Worm (Caenorhabditis elegans) whole organism, L4 larva: Measurements from ENCODE around the gene chil-24.
"Not testable (repeated sequence)": the region's sequence is repeated elsewhere in the genome, so short reads cannot be mapped to it uniquely, and the experiment has no call there.

Source experiments
- F44E2.7 ChIP-seq: fragments of 200-800 bp; sonication (Bioruptor generic); IDR thresholded peaks from 2 replicates; pipeline ENCODE4 v2.1.2; 2022; ENCODE audit warnings: missing genetic modification characterization, missing compliant biosample characterization
- T20F7.1 ChIP-seq: fragments of 200-800 bp; sonication (Bioruptor generic); optimal IDR thresholded peaks from 2 replicates; lab custom pipeline; 2018; ENCODE audit warnings: mild to moderate bottlenecking, missing genetic modification characterization, missing compliant biosample characterization
- ZK337.2 ChIP-seq: fragments of 200-800 bp; sonication (Bioruptor generic); IDR thresholded peaks from 2 replicates; pipeline ENCODE4 v1.3.6; 2022; ENCODE audit warnings: missing genetic modification reagents, missing genetic modification characterization, missing compliant biosample characterization
- arid-1 ChIP-seq: fragments of 200-800 bp; sonication (Bioruptor generic); conservative IDR thresholded peaks from 2 replicates; pipeline ENCODE4 v1.3.6; 2022; ENCODE audit warnings: missing genetic modification reagents, missing genetic modification characterization, missing compliant biosample characterization
- fos-1 ChIP-seq: fragments of 150-350 bp; optimal IDR thresholded peaks from 2 replicates; lab custom pipeline; 2014; ENCODE audit warnings: missing biosample characterization, missing genetic modification characterization
- hlh-11 ChIP-seq: fragments of 200-800 bp; sonication (Bioruptor generic); optimal IDR thresholded peaks from 2 replicates; lab custom pipeline; 2018; ENCODE audit warnings: mild to moderate bottlenecking, missing genetic modification characterization, missing compliant biosample characterization
- jun-1 ChIP-seq: fragments of 150-350 bp; optimal IDR thresholded peaks from 2 replicates; lab custom pipeline; 2014; ENCODE audit warnings: missing biosample characterization, missing genetic modification reagents, missing genetic modification characterization
- lin-15B ChIP-seq: fragments of 150-350 bp; sonication (generic microtip); optimal IDR thresholded peaks from 3 replicates; lab custom pipeline; 2014; ENCODE audit warnings: missing biosample characterization, missing genetic modification characterization
- lin-29 ChIP-seq: fragments of 200-800 bp; sonication (Bioruptor generic); IDR thresholded peaks from 2 replicates; pipeline ENCODE4 v1.3.6; 2022; ENCODE audit warnings: missing genetic modification reagents, missing genetic modification characterization, missing compliant biosample characterization
- lin-38 ChIP-seq: fragments of 200-800 bp; sonication (Bioruptor generic); IDR thresholded peaks from 2 replicates; pipeline ENCODE4 v1.3.6; 2022; ENCODE audit warnings: missing genetic modification reagents, missing genetic modification characterization, missing compliant biosample characterization
- lin-39 ChIP-seq: fragments of 150-350 bp; optimal IDR thresholded peaks from 2 replicates; lab custom pipeline; 2014; ENCODE audit warnings: missing biosample characterization, missing genetic modification reagents, missing genetic modification characterization
- lir-3 ChIP-seq: sonication (generic microtip); optimal IDR thresholded peaks from 2 replicates; lab custom pipeline; 2016; ENCODE audit warnings: mild to moderate bottlenecking, missing genetic modification characterization, missing compliant biosample characterization
- mdl-1 ChIP-seq, 2 experiments: fragments of 150-350 bp in 1 of 2; sonication (generic microtip) in 1 of 2; optimal IDR thresholded peaks; 2 replicates each; lab custom pipeline; 2014 to 2017; ENCODE audit warnings: missing biosample characterization in 2 of 2, missing genetic modification characterization in 2 of 2
- mxl-2 ChIP-seq: fragments of 200-800 bp; sonication (Bioruptor generic); conservative IDR thresholded peaks from 2 replicates; pipeline ENCODE4 v1.3.6; 2022; ENCODE audit warnings: missing genetic modification reagents, missing genetic modification characterization, missing compliant biosample characterization
- mxl-3 ChIP-seq: fragments of 200-800 bp; sonication (Bioruptor generic); optimal IDR thresholded peaks from 2 replicates; lab custom pipeline; 2018; ENCODE audit warnings: mild to moderate bottlenecking, missing genetic modification characterization, missing compliant biosample characterization
- nhr-41 ChIP-seq: fragments of 200-800 bp; sonication (Bioruptor generic); IDR thresholded peaks from 2 replicates; pipeline ENCODE4 v1.3.6; 2022; ENCODE audit warnings: missing genetic modification reagents, missing genetic modification characterization, missing compliant biosample characterization
- nhr-6 ChIP-seq: fragments of 150-350 bp; optimal IDR thresholded peaks from 2 replicates; lab custom pipeline; 2014; ENCODE audit warnings: missing biosample characterization, missing genetic modification characterization
- rbr-2 ChIP-seq: sonication (generic microtip); optimal IDR thresholded peaks from 2 replicates; lab custom pipeline; 2016; ENCODE audit warnings: missing genotype, missing genetic modification characterization, missing compliant biosample characterization
- saeg-2 ChIP-seq: fragments of 200-800 bp; sonication (Bioruptor generic); IDR thresholded peaks from 2 replicates; pipeline ENCODE4 v1.3.6; 2022; ENCODE audit warnings: missing genetic modification reagents, missing genetic modification characterization, missing compliant biosample characterization
- spr-1 ChIP-seq: sonication (generic microtip); optimal IDR thresholded peaks from 2 replicates; lab custom pipeline; 2016; ENCODE audit warnings: mild to moderate bottlenecking, missing genetic modification characterization, missing compliant biosample characterization
- tra-1 ChIP-seq: fragments of 200-800 bp; sonication (Bioruptor generic); IDR thresholded peaks from 2 replicates; pipeline ENCODE4 v1.3.6; 2022; ENCODE audit warnings: missing genetic modification reagents, missing genetic modification characterization, missing compliant biosample characterization
- unc-130 ChIP-seq: sonication (generic microtip); optimal IDR thresholded peaks from 2 replicates; lab custom pipeline; 2016; ENCODE audit warnings: missing genetic modification reagents, missing genetic modification characterization, missing compliant biosample characterization
- unc-62 ChIP-seq, 3 experiments: fragments of 150-350 bp in 1 of 3; sonication (generic microtip); optimal IDR thresholded peaks in 2 of 3; peaks in 1 of 3; 1 replicate in 1 of 3; 2 replicates in 2 of 3; lab custom pipeline; 2014 to 2017; ENCODE audit warnings: missing biosample characterization in 3 of 3, missing genetic modification characterization in 3 of 3, missing genetic modification reagents in 3 of 3, missing genotype in 1 of 3
- zip-11 ChIP-seq: fragments of 200-800 bp; sonication (Bioruptor generic); IDR thresholded peaks from 2 replicates; pipeline ENCODE4 v1.3.6; 2022; ENCODE audit warnings: missing genetic modification characterization, missing compliant biosample characterization

chil-24 gene

ce11 chrII:3126741-3127140 lies 2.2 kb upstream of the chil-24 start, which contains the start of gene ins-31:
ins-31 (plus strand) TSS chrII:3127041.
- TF ChIP-seq lin-15B (tag; lab: Kevin White, UChicago); arid-1; mxl-3 (GFP tag; lab: Kevin White, UChicago): not testable (repeated sequence)

DNA sequence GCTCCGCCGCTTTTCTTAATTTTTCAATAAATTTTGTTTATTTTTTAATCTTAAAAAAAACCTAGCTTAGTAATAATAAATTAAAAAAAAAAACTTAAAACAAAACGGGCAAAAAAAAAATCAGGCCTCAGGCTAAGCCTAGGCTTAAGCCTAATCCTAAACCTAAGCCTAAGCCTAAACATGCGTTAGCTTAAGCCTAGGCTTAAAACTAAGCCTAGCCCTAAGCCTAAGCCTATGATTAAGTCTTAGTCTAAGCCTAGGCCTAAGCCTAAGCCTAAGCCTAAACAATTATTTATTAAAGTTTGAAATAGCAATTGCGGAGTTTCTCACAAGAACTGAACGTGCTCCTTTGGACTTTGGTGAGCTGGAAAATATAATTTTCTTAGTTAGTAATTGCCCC lies 6.3 kb downstream of the chil-24 start:
- TF ChIP-seq zip-11 (GFP tag; lab: Robert Waterston, UW) (no peak), lin-39 (tag; lab: Kevin White, UChicago) (no peak), nhr-41 (GFP tag; lab: Robert Waterston, UW) (no peak), lir-3 (tag; lab: Kevin White, UChicago) (no peak), nhr-6 (tag; lab: Kevin White, UChicago) (no peak), lin-29 (GFP tag; lab: Robert Waterston, UW) (no peak), spr-1 (tag; lab: Kevin White, UChicago) (no peak), lin-15B (tag; lab: Kevin White, UChicago) (no peak), T20F7.1 (GFP tag; lab: Kevin White, UChicago) (no peak), rbr-2 (tag; lab: Kevin White, UChicago) (no peak), lin-38 (GFP tag; lab: Robert Waterston, UW) (no peak)

ce11 chrII:3137804-3138203 lies 8.8 kb downstream of the chil-24 start, which contains the start of gene sri-54:
sri-54 (minus strand) TSS chrII:3137904.
- TF ChIP-seq unc-130 (GFP tag; lab: Kevin White, UChicago) (no peak), hlh-11 (tag; lab: Kevin White, UChicago) (no peak), mxl-2 (GFP tag; lab: Robert Waterston, UW) (no peak)

- not testable (repeated sequence) for TF ChIP-seq tra-1 (GFP tag; lab: Robert Waterston, UW); mdl-1 (tag; optimal IDR thresholded peaks at IDR 0.05; lab: Kevin White, UChicago); jun-1 (tag; lab: Kevin White, UChicago)
- TF ChIP-seq, all 104 proteins: peak for 0; not testable (repeated sequence) for 104
These were observed 13.9 kb downstream of the chil-24 start, which contains the start of gene sri-42 for ce11 chrII:3142855-3143254. sri-42 (minus strand) TSS chrII:3142955.

ce11 chrII:3144552-3144951 lies 15.6 kb downstream of the chil-24 start, which contains the start of gene sri-43:
sri-43 (minus strand) TSS chrII:3144652.
- TF ChIP-seq ZK337.2; spr-1 (tag; lab: Kevin White, UChicago); saeg-2: not testable (repeated sequence)
- TF ChIP-seq, all 104 proteins: peak for 0; not testable (repeated sequence) for 104

DNA sequence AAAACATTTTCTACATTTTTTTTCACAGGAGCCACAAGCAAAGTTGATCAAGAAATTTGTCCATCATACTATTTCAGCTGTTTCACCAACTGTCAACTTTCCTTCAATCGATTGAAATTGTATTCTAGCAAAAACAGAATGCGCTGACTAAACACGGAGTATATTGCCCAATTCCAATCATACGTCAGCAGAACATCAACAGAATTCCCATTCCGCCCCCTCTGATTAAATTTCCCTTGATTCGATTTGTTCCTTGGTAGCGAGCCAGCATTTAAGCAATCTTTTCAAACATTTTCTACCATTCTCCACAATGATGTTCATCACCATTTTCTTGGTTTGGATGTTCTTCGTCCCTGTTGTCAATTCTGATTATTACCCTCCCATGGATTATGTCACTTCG lies 16.9 kb downstream of the chil-24 start, which contains the start of gene T10D4.15:
Gene T10D4.15 (plus strand): TSS at position 301 of the 400 bp plus-strand sequence.
- TF ChIP-seq unc-62 (GFP tag; optimal IDR thresholded peaks at IDR 0.05 in 1 of 2; lab: Kevin White, UChicago) (peak in 1 of 2 experiments; percentile 45), unc-62 (tag; optimal IDR thresholded peaks at IDR 0.05; lab: Kevin White, UChicago) (no peak), F44E2.7 (no peak)

DNA sequence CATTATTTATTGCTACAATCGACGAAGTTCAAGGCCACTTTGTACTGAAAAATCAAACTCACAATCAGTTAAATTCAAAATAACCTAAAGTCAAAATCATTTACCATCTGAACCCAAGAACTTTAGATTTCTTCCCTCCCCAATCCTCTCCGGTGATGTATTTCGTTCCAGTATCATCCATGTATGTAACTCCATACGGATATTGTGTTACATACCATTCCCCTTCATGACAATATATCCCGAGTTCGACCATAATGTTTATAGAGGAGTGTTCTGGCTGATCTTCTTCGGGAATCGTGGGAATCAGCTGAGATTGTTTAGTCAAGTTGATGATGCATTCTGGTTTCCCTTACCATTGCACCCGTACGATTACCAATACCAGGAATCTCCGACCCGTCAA lies 19.4 kb downstream of the chil-24 start:
- TF ChIP-seq T20F7.1 (GFP tag; lab: Kevin White, UChicago) (no peak), fos-1 (tag; lab: Kevin White, UChicago) (no peak), unc-62 (GFP tag; optimal IDR thresholded peaks at IDR 0.05 in 1 of 2; lab: Kevin White, UChicago) (peak in 1 of 2 experiments; percentile 92), unc-62 (tag; optimal IDR thresholded peaks at IDR 0.05; lab: Kevin White, UChicago) (no peak)
